Worm (Caenorhabditis elegans): Measurements from ENCODE around the gene srp-7.

ce11 chrV:8157446-8157845, 21.5 kb upstream of the srp-7 start, which contains the start of gene sul-2:
- no peak for TF ChIP-seq B0310.2 (tag; optimal IDR thresholded peaks at IDR 0.05)
- TF ChIP-seq ama-1 (optimal IDR thresholded peaks at IDR 0.05) = no peak
- no peak for TF ChIP-seq tbx-37 (GFP tag; conservative IDR thresholded peaks at IDR 0.05)
- no peak for TF ChIP-seq sea-1 (GFP tag; conservative IDR thresholded peaks at IDR 0.05)
- no peak for TF ChIP-seq tra-4 (tag; optimal IDR thresholded peaks at IDR 0.05)
- TF ChIP-seq pes-1 (GFP tag; IDR thresholded peaks at IDR 0.05) = no peak
- no peak for TF ChIP-seq ets-7 (tag; optimal IDR thresholded peaks at IDR 0.05)

Measured in whole organism, early embryonic.